Worm (Caenorhabditis elegans) whole organism, young adult: Measurements from ENCODE around the gene denn-4.

Experiments
- B0019.2 ChIP-seq: fragments of 200-800 bp; sonication (Bioruptor generic); conservative IDR thresholded peaks from 2 replicates; pipeline ENCODE4 v1.3.6; 2022; ENCODE audit warnings: missing genetic modification reagents, missing genetic modification characterization, missing compliant biosample characterization
- B0035.1 ChIP-seq: sonication (generic microtip); optimal IDR thresholded peaks from 2 replicates; lab custom pipeline; 2016; ENCODE audit warnings: missing genetic modification characterization, mild to moderate bottlenecking, missing compliant biosample characterization, missing genotype, missing genetic modification reagents
- B0261.1 ChIP-seq: sonication (generic microtip); optimal IDR thresholded peaks from 2 replicates; lab custom pipeline; 2016; ENCODE audit warnings: mild to moderate bottlenecking, missing genetic modification characterization, moderate library complexity, missing compliant biosample characterization
- C06A6.2 ChIP-seq: fragments of 200-800 bp; sonication (Bioruptor generic); conservative IDR thresholded peaks from 2 replicates; pipeline ENCODE4 v1.3.6; 2022; ENCODE audit warnings: missing genetic modification characterization, missing compliant biosample characterization
- D2030.7 ChIP-seq: fragments of 200-800 bp; sonication (Bioruptor generic); IDR thresholded peaks from 2 replicates; pipeline ENCODE4 v1.3.6; 2022; ENCODE audit warnings: missing genetic modification reagents, missing genetic modification characterization, missing compliant biosample characterization
- F49E8.2 ChIP-seq: sonication (generic microtip); optimal IDR thresholded peaks from 3 replicates; lab custom pipeline; 2017; ENCODE audit warnings: missing genetic modification characterization, mild to moderate bottlenecking, missing compliant biosample characterization, antibody characterized with exemption, moderate library complexity; ENCODE audit not compliant: insufficient read depth
- F55B11.4 ChIP-seq: sonication (generic microtip); optimal IDR thresholded peaks from 2 replicates; lab custom pipeline; 2016; ENCODE audit warnings: missing compliant biosample characterization, missing genetic modification characterization, borderline replicate concordance; ENCODE audit not compliant: insufficient read depth
- K12H6.12 ChIP-seq: fragments of 200-800 bp; sonication (Bioruptor generic); optimal IDR thresholded peaks from 2 replicates; lab custom pipeline; 2018; ENCODE audit warnings: mild to moderate bottlenecking, missing genetic modification characterization, missing compliant biosample characterization
- T07F8.4 ChIP-seq: sonication (generic microtip); optimal IDR thresholded peaks from 2 replicates; lab custom pipeline; 2016; ENCODE audit warnings: mild to moderate bottlenecking, missing genetic modification characterization, moderate library complexity, missing compliant biosample characterization
- T26A5.8 ChIP-seq: sonication (generic microtip); optimal IDR thresholded peaks from 2 replicates; lab custom pipeline; 2016; ENCODE audit warnings: missing genetic modification characterization, missing compliant biosample characterization
- Y53F4B.3 ChIP-seq: fragments of 200-800 bp; sonication (Bioruptor generic); IDR thresholded peaks from 2 replicates; pipeline ENCODE4 v1.3.6; 2022; ENCODE audit warnings: missing genetic modification reagents, missing genetic modification characterization, missing compliant biosample characterization
- Y95B8A.8 ChIP-seq: fragments of 200-800 bp; sonication (Bioruptor generic); IDR thresholded peaks from 2 replicates; pipeline ENCODE4 v1.3.6; 2022; ENCODE audit warnings: missing genetic modification reagents, missing genetic modification characterization, missing compliant biosample characterization
- akir-1 ChIP-seq: fragments of 200-800 bp; sonication (Bioruptor generic); optimal IDR thresholded peaks from 2 replicates; lab custom pipeline; 2018; ENCODE audit warnings: mild to moderate bottlenecking, missing genetic modification characterization, moderate library complexity, missing compliant biosample characterization
- atf-7 ChIP-seq: sonication (generic microtip); optimal IDR thresholded peaks from 2 replicates; lab custom pipeline; 2017; ENCODE audit warnings: mild to moderate bottlenecking, missing genetic modification characterization, missing compliant biosample characterization
- attf-5 ChIP-seq: fragments of 200-800 bp; sonication (Bioruptor generic); optimal IDR thresholded peaks from 2 replicates; lab custom pipeline; 2018; ENCODE audit warnings: mild to moderate bottlenecking, missing genetic modification characterization, missing compliant biosample characterization
- attf-6 ChIP-seq: fragments of 200-800 bp; sonication (Bioruptor generic); IDR thresholded peaks from 2 replicates; pipeline ENCODE4 v1.3.6; 2022; ENCODE audit warnings: missing genetic modification reagents, missing genetic modification characterization, missing compliant biosample characterization
- cebp-2 ChIP-seq: fragments of 200-800 bp; sonication (Bioruptor generic); IDR thresholded peaks from 2 replicates; pipeline ENCODE4 v1.3.6; 2022; ENCODE audit warnings: missing genetic modification characterization, missing compliant biosample characterization
- ceh-100 ChIP-seq: fragments of 200-800 bp; sonication (Bioruptor generic); IDR thresholded peaks from 2 replicates; pipeline ENCODE4 v1.3.6; 2022; ENCODE audit warnings: missing genetic modification reagents, missing genetic modification characterization, missing compliant biosample characterization
- ceh-91 ChIP-seq: fragments of 200-800 bp; sonication (Bioruptor generic); IDR thresholded peaks from 2 replicates; pipeline ENCODE4 v1.3.6; 2022; ENCODE audit warnings: missing genetic modification reagents, missing genetic modification characterization, missing compliant biosample characterization
- chd-7 ChIP-seq: sonication (generic microtip); optimal IDR thresholded peaks from 2 replicates; lab custom pipeline; 2016; ENCODE audit warnings: mild to moderate bottlenecking, missing genetic modification characterization, moderate library complexity, missing compliant biosample characterization
- die-1 ChIP-seq: sonication (generic microtip); optimal IDR thresholded peaks from 2 replicates; lab custom pipeline; 2016; ENCODE audit warnings: missing genotype, mild to moderate bottlenecking, missing genetic modification characterization, missing compliant biosample characterization
- ekl-4 ChIP-seq: fragments of 200-800 bp; sonication (Bioruptor generic); IDR thresholded peaks from 2 replicates; pipeline ENCODE4 v1.3.6; 2022; ENCODE audit warnings: missing genetic modification reagents, missing genetic modification characterization, missing compliant biosample characterization
- ets-4 ChIP-seq: fragments of 200-800 bp; sonication (Bioruptor generic); optimal IDR thresholded peaks from 2 replicates; lab custom pipeline; 2018; ENCODE audit warnings: mild to moderate bottlenecking, missing genetic modification characterization, missing compliant biosample characterization
- him-1 ChIP-seq: sonication (generic microtip); optimal IDR thresholded peaks from 2 replicates; lab custom pipeline; 2016; ENCODE audit warnings: missing genotype, missing genetic modification reagents, missing genetic modification characterization, missing compliant biosample characterization
- hsf-1 ChIP-seq: fragments of 200-800 bp; sonication (Bioruptor generic); IDR thresholded peaks from 2 replicates; pipeline ENCODE4 v1.3.6; 2022; ENCODE audit warnings: missing genetic modification reagents, missing genetic modification characterization, missing compliant biosample characterization
- let-526 ChIP-seq: fragments of 200-800 bp; sonication (Bioruptor generic); IDR thresholded peaks from 2 replicates; pipeline ENCODE4 v1.3.6; 2022; ENCODE audit warnings: missing genetic modification reagents, missing genetic modification characterization, missing compliant biosample characterization
- madf-8 ChIP-seq: fragments of 200-800 bp; sonication (Bioruptor generic); conservative IDR thresholded peaks from 2 replicates; pipeline ENCODE4 v1.3.6; 2022; ENCODE audit warnings: missing genetic modification reagents, missing genetic modification characterization, missing compliant biosample characterization
- mes-4 ChIP-seq: sonication (generic microtip); optimal IDR thresholded peaks from 2 replicates; lab custom pipeline; 2016; ENCODE audit warnings: missing genotype, missing genetic modification characterization, missing compliant biosample characterization
- mxl-1 ChIP-seq: sonication (generic microtip); optimal IDR thresholded peaks from 2 replicates; lab custom pipeline; 2016; ENCODE audit warnings: missing genetic modification characterization, missing compliant biosample characterization
- nfya-2 ChIP-seq: fragments of 200-800 bp; sonication (Bioruptor generic); IDR thresholded peaks from 2 replicates; pipeline ENCODE4 v1.3.6; 2022; ENCODE audit warnings: missing genetic modification reagents, missing genetic modification characterization, missing compliant biosample characterization
- nhr-27 ChIP-seq: fragments of 200-800 bp; sonication (Bioruptor generic); optimal IDR thresholded peaks from 2 replicates; lab custom pipeline; 2018; ENCODE audit warnings: mild to moderate bottlenecking, missing genetic modification characterization, moderate library complexity, missing compliant biosample characterization
- nhr-80 ChIP-seq: sonication (generic microtip); optimal IDR thresholded peaks from 2 replicates; lab custom pipeline; 2016; ENCODE audit warnings: missing genetic modification characterization, missing compliant biosample characterization
- pbrm-1 ChIP-seq: fragments of 200-800 bp; sonication (Bioruptor generic); IDR thresholded peaks from 2 replicates; pipeline ENCODE4 v1.3.6; 2022; ENCODE audit warnings: missing genetic modification reagents, missing genetic modification characterization, missing compliant biosample characterization
- pha-4 ChIP-seq: fragments of 150-350 bp; sonication (generic microtip); optimal IDR thresholded peaks from 2 replicates; lab custom pipeline; 2014; ENCODE audit warnings: missing biosample characterization, missing genetic modification reagents, missing genetic modification characterization
- repo-1 ChIP-seq: sonication (generic microtip); optimal IDR thresholded peaks from 2 replicates; lab custom pipeline; 2017; ENCODE audit warnings: mild to moderate bottlenecking, missing genetic modification characterization, missing compliant biosample characterization
- rpc-1 ChIP-seq, 2 experiments: fragments of 150-350 bp in 1 of 2; sonication (generic microtip) in 1 of 2; optimal IDR thresholded peaks; 2 replicates each; lab custom pipeline; 2014 to 2018; ENCODE audit warnings: missing biosample characterization in 1 of 2, missing genetic modification characterization in 1 of 2, missing genetic modification reagents in 1 of 2, missing genotype in 1 of 2
- snpc-1.3 ChIP-seq: sonication (generic microtip); optimal IDR thresholded peaks from 2 replicates; lab custom pipeline; 2017; ENCODE audit warnings: missing genetic modification characterization, mild to moderate bottlenecking, missing compliant biosample characterization, antibody characterized with exemption, moderate library complexity, missing genotype, missing genetic modification reagents; ENCODE audit not compliant: insufficient read depth
- sptf-2 ChIP-seq: fragments of 200-800 bp; sonication (Bioruptor generic); optimal IDR thresholded peaks from 2 replicates; lab custom pipeline; 2018; ENCODE audit warnings: mild to moderate bottlenecking, missing genetic modification characterization, missing compliant biosample characterization
- unc-130 ChIP-seq: sonication (generic microtip); optimal IDR thresholded peaks from 2 replicates; lab custom pipeline; 2016; ENCODE audit warnings: missing genetic modification reagents, missing genetic modification characterization, missing compliant biosample characterization
- xnd-1 ChIP-seq: sonication (generic microtip); optimal IDR thresholded peaks from 2 replicates; lab custom pipeline; 2016; ENCODE audit warnings: missing genotype, missing genetic modification reagents, missing genetic modification characterization, missing compliant biosample characterization
- ztf-18 ChIP-seq: sonication (generic microtip); optimal IDR thresholded peaks from 2 replicates; lab custom pipeline; 2016; ENCODE audit warnings: missing genotype, mild to moderate bottlenecking, missing genetic modification characterization, missing compliant biosample characterization
- ztf-26 ChIP-seq: sonication (generic microtip); optimal IDR thresholded peaks from 2 replicates; lab custom pipeline; 2017; ENCODE audit warnings: missing genetic modification characterization, missing compliant biosample characterization

The denn-4 gene

DNA sequence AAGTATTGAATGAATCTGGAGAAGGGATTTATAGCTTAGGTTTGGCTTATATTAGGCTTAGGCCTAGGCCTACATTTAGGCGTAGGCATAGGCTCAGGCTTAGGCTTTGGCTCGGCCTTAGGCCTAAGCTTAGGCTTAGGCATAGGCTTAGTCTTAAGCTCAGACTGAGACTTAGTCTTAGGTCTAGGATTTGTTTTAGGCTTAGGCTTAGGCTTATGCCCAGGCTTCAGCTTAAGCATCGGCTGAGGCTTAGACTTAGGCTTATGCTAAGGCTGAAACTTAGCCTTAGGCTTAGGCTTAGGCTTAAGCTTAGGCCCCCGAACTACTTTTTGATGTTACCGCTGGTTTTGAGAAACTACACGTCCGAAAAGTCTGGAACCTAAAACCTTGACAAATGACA, 3.3 kb upstream of the denn-4 start:
- TF ChIP-seq unc-130 (GFP tag; lab: Kevin White, UChicago) (no peak), attf-5 (GFP tag; lab: Kevin White, UChicago) (no peak), nhr-27 (tag; lab: Kevin White, UChicago) (no peak), mxl-1 (tag; lab: Kevin White, UChicago) (no peak), ceh-91 (GFP tag; lab: Robert Waterston, UW) (no peak)
- TF ChIP-seq, all 124 proteins: peak for 0

DNA sequence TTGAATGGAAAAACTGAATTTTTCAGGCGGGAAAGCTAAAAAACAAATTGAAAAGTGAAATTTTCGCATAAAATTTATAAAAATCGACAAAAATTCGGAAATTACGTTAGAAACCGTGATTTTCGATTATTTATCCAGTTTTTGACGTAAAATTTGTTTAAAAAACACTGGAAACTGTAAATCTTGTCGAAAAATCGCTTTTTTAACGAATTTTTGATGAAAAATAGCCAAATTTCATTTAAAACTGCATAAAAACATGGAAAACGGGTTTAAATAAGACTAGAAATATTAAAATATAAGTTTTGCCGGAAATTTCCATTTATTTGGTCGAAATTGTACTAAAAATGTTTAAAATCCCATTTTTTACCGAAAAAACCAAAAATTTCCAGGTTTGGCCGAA, 377 bp downstream of the denn-4 start:
- TF ChIP-seq let-526 (no peak), ztf-26 (no peak), nfya-2 (GFP tag; lab: Robert Waterston, UW) (no peak), ztf-18 (tag; lab: Kevin White, UChicago) (no peak), ekl-4 (no peak), K12H6.12 (tag; lab: Kevin White, UChicago) (no peak), B0019.2 (GFP tag; lab: Robert Waterston, UW) (no peak), rpc-1 (optimal IDR thresholded peaks at IDR 0.05; lab: Kevin White, UChicago) (no peak), rpc-1 (tag; optimal IDR thresholded peaks at IDR 0.05; lab: Kevin White, UChicago) (no peak), F49E8.2 (tag; lab: Kevin White, UChicago) (no peak), cebp-2 (no peak), ets-4 (GFP tag; lab: Kevin White, UChicago) (no peak), chd-7 (no peak), ceh-100 (GFP tag; lab: Robert Waterston, UW) (no peak), snpc-1.3 (tag; lab: Kevin White, UChicago) (no peak), hsf-1 (no peak)

DNA sequence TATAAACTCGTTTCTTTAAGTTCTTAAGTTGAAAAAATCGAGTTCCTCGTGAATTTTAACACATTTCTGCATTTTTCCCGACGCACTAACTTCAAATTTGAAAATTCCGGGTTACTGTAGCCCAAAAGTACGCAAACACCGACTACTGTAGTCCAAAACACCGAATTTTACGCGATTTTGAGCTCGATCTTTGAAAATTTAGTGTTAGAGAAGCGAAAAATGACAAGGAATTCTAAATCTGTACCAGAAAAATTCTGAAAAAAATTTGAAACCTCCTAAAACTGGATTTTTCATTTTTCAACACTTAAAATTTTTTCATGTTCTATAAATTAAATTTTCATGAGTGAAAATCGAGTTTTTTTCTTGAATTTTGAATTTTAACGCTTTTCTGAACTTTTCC, 21.4 kb downstream of the denn-4 start:
- TF ChIP-seq F55B11.4, result no peak
- TF ChIP-seq Y53F4B.3 (GFP tag; lab: Robert Waterston, UW), result no peak
- TF ChIP-seq madf-8, result no peak
- TF ChIP-seq attf-6, result no peak
- no peak for TF ChIP-seq hsf-1
- no peak for TF ChIP-seq nhr-80 (tag; lab: Kevin White, UChicago)
- no peak for TF ChIP-seq repo-1 (tag; lab: Kevin White, UChicago)
- TF ChIP-seq die-1 (tag; lab: Kevin White, UChicago), result no peak
- TF ChIP-seq pha-4 (tag; lab: Kevin White, UChicago), result no peak
- TF ChIP-seq mxl-1 (tag; lab: Kevin White, UChicago), result no peak
- no peak for TF ChIP-seq D2030.7 (GFP tag; lab: Robert Waterston, UW)
- TF ChIP-seq B0035.1 (tag; lab: Kevin White, UChicago), result no peak
- TF ChIP-seq him-1 (tag; lab: Kevin White, UChicago), result no peak
- no peak for TF ChIP-seq akir-1
- no peak for TF ChIP-seq Y95B8A.8 (GFP tag; lab: Robert Waterston, UW)
- no peak for TF ChIP-seq ztf-26
- TF ChIP-seq sptf-2 (GFP tag; lab: Kevin White, UChicago), result no peak

DNA sequence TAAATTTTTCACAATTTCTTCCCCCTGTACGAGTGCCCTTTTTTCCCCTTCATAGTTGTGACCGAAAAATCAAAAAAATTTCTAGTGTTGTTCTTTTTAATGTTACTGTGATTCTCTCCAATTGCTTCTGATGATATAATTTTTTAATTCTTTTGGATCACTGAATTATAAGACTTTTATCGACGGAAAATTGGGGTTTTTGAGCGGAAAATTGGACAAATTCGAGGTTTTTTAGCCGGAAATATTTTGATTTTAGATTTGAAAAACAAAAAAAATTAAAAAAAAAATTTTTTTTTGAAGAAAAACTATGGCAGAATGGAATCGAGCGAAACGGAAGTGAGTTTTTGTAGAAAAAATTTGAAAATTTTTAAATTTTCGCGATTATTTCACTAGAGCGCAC, 24.1 kb downstream of the denn-4 start, which contains the start of gene tsen-54:
Gene tsen-54, plus strand, starts transcription at position 301 of the 400 bp plus-strand sequence.
- TF ChIP-seq pbrm-1 (GFP tag; lab: Robert Waterston, UW), result no peak
- no peak for TF ChIP-seq ets-4 (GFP tag; lab: Kevin White, UChicago)
- TF ChIP-seq T07F8.4 (tag; lab: Kevin White, UChicago), result no peak
- TF ChIP-seq B0261.1, result no peak
- TF ChIP-seq xnd-1 (tag; lab: Kevin White, UChicago), result no peak
- no peak for TF ChIP-seq hsf-1
- no peak for TF ChIP-seq atf-7 (tag; lab: Kevin White, UChicago)
- TF ChIP-seq mes-4 (tag; lab: Kevin White, UChicago), result no peak
- no peak for TF ChIP-seq T26A5.8 (tag; lab: Kevin White, UChicago)
- TF ChIP-seq C06A6.2 (GFP tag; lab: Robert Waterston, UW), result no peak
